Worm (Caenorhabditis elegans): ENCODE measurements around the gene C15B12.2.

DNA sequence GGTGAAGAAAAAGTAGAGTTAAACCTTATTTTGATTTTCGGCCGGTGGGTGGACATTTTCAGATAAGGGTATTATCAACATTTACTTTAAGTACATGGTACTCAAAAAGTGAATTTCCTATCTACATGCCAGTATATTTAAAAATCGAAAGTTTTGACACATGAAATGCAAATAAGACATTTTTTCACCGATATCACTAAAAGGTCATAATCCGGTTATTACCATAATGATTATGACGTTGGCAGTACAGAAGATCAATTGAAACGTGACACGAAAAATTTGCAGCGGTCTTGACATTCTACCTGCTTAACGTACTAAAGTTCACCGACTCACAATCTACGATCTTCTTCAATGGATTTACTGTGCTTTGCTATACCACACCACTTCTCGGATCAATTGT is 5.2 kb upstream of the C15B12.2 start:
- TF ChIP-seq dpff-1 (tag; optimal IDR thresholded peaks at IDR 0.05) = no peak
- no peak for TF ChIP-seq madf-10 (tag; optimal IDR thresholded peaks at IDR 0.05)
- TF ChIP-seq chd-7 (tag; optimal IDR thresholded peaks at IDR 0.05) = no peak
- TF ChIP-seq madf-6 (GFP tag; IDR thresholded peaks at IDR 0.05) = no peak
- no peak for TF ChIP-seq F33H1.4 (GFP tag; IDR thresholded peaks at IDR 0.05)
- TF ChIP-seq zim-3 (tag; optimal IDR thresholded peaks at IDR 0.05) = no peak
- TF ChIP-seq nfya-2 (GFP tag; IDR thresholded peaks at IDR 0.05) = no peak
- no peak for TF ChIP-seq egl-44 (GFP tag; IDR thresholded peaks at IDR 0.05)
- no peak for TF ChIP-seq snpc-1.3 (tag; optimal IDR thresholded peaks at IDR 0.05; ENCODE audit: insufficient read depth)
- no peak for TF ChIP-seq tlf-1 (GFP tag; optimal IDR thresholded peaks at IDR 0.05)
- TF ChIP-seq nfya-1 (tag; optimal IDR thresholded peaks at IDR 0.05; ENCODE audit: borderline replicate concordance, insufficient read depth) = no peak
- TF ChIP-seq Y53F4B.3 (GFP tag; IDR thresholded peaks at IDR 0.05) = no peak
- no peak for TF ChIP-seq ama-1 (optimal IDR thresholded peaks at IDR 0.05)
- TF ChIP-seq ama-1 (GFP tag; optimal IDR thresholded peaks at IDR 0.05) = no peak
- TF ChIP-seq ceh-58 (GFP tag; IDR thresholded peaks at IDR 0.05) = no peak

All from whole organism, young adult.